Worm (Caenorhabditis elegans): ENCODE data around the gene F21D12.2.

Gene F21D12.2

DNA sequence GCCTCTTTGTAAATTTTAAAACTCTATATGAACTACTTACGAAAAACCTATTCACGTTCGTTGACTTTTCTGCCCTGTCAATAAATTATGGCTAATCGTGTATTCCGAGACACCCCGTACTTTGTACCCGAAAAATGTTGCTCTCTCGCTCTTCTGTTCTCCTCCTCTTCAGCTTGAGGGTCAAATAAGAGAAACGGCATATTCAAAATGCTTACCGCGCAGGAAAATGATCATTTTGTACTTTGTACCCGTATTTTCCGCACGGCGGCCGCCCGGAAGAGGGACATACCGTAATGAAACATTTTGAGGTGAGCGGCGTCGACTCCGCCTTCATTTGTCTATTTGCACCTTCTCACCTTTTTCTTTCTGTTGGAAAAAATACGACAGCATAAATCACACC, 26.1 kb downstream of the F21D12.2 start:
- no peak for TF ChIP-seq ceh-28 (tag; optimal IDR thresholded peaks at IDR 0.05)
- 0 out of 2 replicates have a peak, but pooled peaks have one; percentile 8 for TF ChIP-seq T26A8.4 (GFP tag; IDR thresholded peaks at IDR 0.05)
- peak; percentile 6 for TF ChIP-seq aha-1 (tag)
- TF ChIP-seq dmd-8 (GFP tag; IDR thresholded peaks at IDR 0.05), result 0 out of 2 replicates have a peak, but pooled peaks have one; percentile 16

DNA sequence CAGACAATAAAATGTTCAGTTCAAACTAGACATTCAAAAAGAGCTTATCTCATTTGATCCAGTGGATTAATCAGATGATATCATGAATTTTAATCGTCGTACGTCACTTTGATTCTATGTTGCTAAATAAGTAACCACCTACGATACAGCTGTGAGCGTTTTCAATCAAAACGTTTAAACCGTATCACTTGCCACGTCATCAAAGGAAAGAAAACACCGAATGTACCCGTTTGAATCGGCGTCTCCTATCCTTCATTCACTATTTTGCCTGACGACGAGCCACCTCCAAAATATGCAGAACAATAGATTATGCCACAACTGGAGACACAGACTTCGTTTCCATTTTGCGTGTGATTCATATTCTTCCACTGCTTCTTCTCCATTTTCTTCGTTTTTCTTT, 28.3 kb downstream of the F21D12.2 start:
- TF ChIP-seq hlh-11 (tag; optimal IDR thresholded peaks at IDR 0.05) (peak; percentile 4), gei-8 (GFP tag; optimal IDR thresholded peaks at IDR 0.05) (no peak), unc-62 (GFP tag; optimal IDR thresholded peaks at IDR 0.05 in 1 of 2) (peak in 1 of 2 experiments; percentile 98), unc-62 (tag; optimal IDR thresholded peaks at IDR 0.05) (no peak), ztf-7 (tag; optimal IDR thresholded peaks at IDR 0.05) (no peak), nhr-111 (GFP tag; optimal IDR thresholded peaks at IDR 0.05) (no peak), saeg-2 (GFP tag; IDR thresholded peaks at IDR 0.05) (no peak), snpc-1.2 (GFP tag; IDR thresholded peaks at IDR 0.05) (no peak), Y5F2A.4 (GFP tag; optimal IDR thresholded peaks at IDR 0.05) (no peak)

DNA sequence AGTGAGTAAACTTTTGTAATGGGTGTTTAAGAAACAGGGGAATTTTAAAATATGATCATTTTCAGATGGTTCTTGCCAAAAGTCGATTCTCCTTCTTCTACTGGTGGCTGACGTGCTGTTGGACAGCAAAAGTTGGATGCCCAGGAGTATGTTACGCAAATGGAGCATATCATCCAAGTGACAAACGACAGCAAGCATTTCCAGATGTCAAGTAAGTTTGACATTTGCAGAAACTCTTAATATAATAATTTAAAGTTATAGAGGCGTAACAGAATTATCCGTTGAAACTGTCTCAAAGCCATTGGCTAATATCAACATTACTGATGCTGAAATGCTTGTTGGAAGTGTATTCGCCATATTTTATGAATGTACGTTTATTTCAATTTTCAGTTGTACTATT, 30.5 kb downstream of the F21D12.2 start:
- TF ChIP-seq T26A8.4 (GFP tag; IDR thresholded peaks at IDR 0.05), result 0 out of 2 replicates have a peak, but pooled peaks have one; percentile 26
- TF ChIP-seq ces-1 (GFP tag; optimal IDR thresholded peaks at IDR 0.05), result no peak
- TF ChIP-seq aha-1 (tag), result peak; percentile 71
- TF ChIP-seq unc-62 (GFP tag; optimal IDR thresholded peaks at IDR 0.05 in 1 of 2), result peak in 1 of 2 experiments; percentile 25
- TF ChIP-seq unc-62 (tag; optimal IDR thresholded peaks at IDR 0.05), result no peak
- peak; percentile 38 for TF ChIP-seq duxl-1 (tag; optimal IDR thresholded peaks at IDR 0.05; ENCODE audit: poor library complexity)

DNA sequence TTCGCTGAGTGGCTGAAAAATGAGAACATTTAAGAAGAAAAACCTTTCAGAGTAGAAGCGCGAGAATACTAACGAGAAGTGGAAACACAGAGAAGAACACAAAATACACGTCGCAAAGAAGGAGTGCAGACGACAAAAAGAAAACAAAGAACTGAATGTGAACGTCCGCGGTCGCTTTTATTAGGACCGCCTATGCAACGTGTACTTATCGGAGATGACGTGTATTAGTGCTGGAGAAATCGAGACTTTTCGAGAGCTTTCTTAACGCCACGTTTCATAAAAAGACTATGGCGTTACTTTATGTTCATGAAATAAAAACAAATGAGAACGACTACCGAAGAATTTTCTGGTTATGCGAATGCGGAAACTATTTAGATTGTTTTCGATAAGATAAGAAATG, 34.9 kb downstream of the F21D12.2 start, which contains the start of gene hsp-4:
hsp-4 (minus strand) TSS at position 139 of the 400 bp plus-strand sequence.
- no peak for TF ChIP-seq daf-16 (GFP tag; optimal IDR thresholded peaks at IDR 0.05)
- TF ChIP-seq daf-16 (tag; optimal IDR thresholded peaks at IDR 0.05), result peak; percentile 20
- TF ChIP-seq mep-1 (tag; optimal IDR thresholded peaks at IDR 0.05), result peak; percentile 25
- peak in 1 of 2 experiments; percentile 45 for TF ChIP-seq lsy-2 (tag; optimal IDR thresholded peaks at IDR 0.05)
- peak; percentile 31 for TF ChIP-seq nhr-48 (tag; optimal IDR thresholded peaks at IDR 0.05)
- TF ChIP-seq nhr-28 (tag; optimal IDR thresholded peaks at IDR 0.05), result peak; percentile 23
- TF ChIP-seq dve-1 (tag; optimal IDR thresholded peaks at IDR 0.05; ENCODE audit: insufficient read depth), result peak; percentile 7
- TF ChIP-seq aha-1 (tag), result peak; percentile 60
- TF ChIP-seq dmd-8 (GFP tag; IDR thresholded peaks at IDR 0.05), result no peak
- TF ChIP-seq T26A8.4 (GFP tag; IDR thresholded peaks at IDR 0.05), result no peak
- TF ChIP-seq mdl-1 (tag; optimal IDR thresholded peaks at IDR 0.05), result peak in 1 of 2 experiments; percentile 27
- peak; percentile 41 for TF ChIP-seq hlh-11 (tag; optimal IDR thresholded peaks at IDR 0.05)

- peak; percentile 48; the same call in 1 of the 2 replicates for TF ChIP-seq snpc-1.2 (GFP tag; IDR thresholded peaks at IDR 0.05)
- TF ChIP-seq unc-130 (GFP tag; optimal IDR thresholded peaks at IDR 0.05), result peak; percentile 55
- peak; percentile 15 for TF ChIP-seq mes-2 (tag; optimal IDR thresholded peaks at IDR 0.05; ENCODE audit: poor library complexity, severe bottlenecking)
- TF ChIP-seq lim-7 (GFP tag; IDR thresholded peaks at IDR 0.05), result peak; percentile 52; the same call in 1 of the 2 replicates
- 0 out of 2 replicates have a peak, but pooled peaks have one; percentile 54 for TF ChIP-seq dmd-8 (GFP tag; IDR thresholded peaks at IDR 0.05)
- peak; percentile 57 for TF ChIP-seq F49E8.2 (tag; optimal IDR thresholded peaks at IDR 0.05; ENCODE audit: borderline replicate concordance)
- TF ChIP-seq R02D3.7 (tag; optimal IDR thresholded peaks at IDR 0.05), result no peak
- peak; percentile 91 for TF ChIP-seq Y48G9A.11 (GFP tag; IDR thresholded peaks at IDR 0.05)
- TF ChIP-seq lin-38 (GFP tag; IDR thresholded peaks at IDR 0.05), result peak; percentile 69
- TF ChIP-seq spr-1 (tag; optimal IDR thresholded peaks at IDR 0.05), result no peak
- no peak for TF ChIP-seq T26A8.4 (GFP tag; IDR thresholded peaks at IDR 0.05)
- peak; percentile 58; the same call in 1 of the 2 replicates for TF ChIP-seq egl-43 (GFP tag; IDR thresholded peaks at IDR 0.05)
- TF ChIP-seq php-3 (GFP tag; IDR thresholded peaks at IDR 0.05), result 0 out of 2 replicates have a peak, but pooled peaks have one; percentile 50
Observed at ce11 chrII:7353027-7353426, 35.5 kb downstream of the F21D12.2 start.
